Worm (Caenorhabditis elegans): ENCODE results near the gene R12B2.3.

Gene R12B2.3

ce11 chrIII:5853240-5853639 lies 47.9 kb downstream of the R12B2.3 start, which contains the start of gene ddx-23 (continued):
- TF ChIP-seq ces-1 (GFP tag; optimal IDR thresholded peaks at IDR 0.05), result no peak
- TF ChIP-seq jun-1 (tag; optimal IDR thresholded peaks at IDR 0.05), result no peak
- peak; percentile 54 for TF ChIP-seq nhr-71 (tag; optimal IDR thresholded peaks at IDR 0.05)
- TF ChIP-seq nhr-11 (tag; optimal IDR thresholded peaks at IDR 0.05), result no peak
- no peak for TF ChIP-seq lin-39 (tag; optimal IDR thresholded peaks at IDR 0.05)
- peak; percentile 61 to 84 for TF ChIP-seq lin-35 (GFP tag; optimal IDR thresholded peaks at IDR 0.05)
- TF ChIP-seq unc-86 (tag; optimal IDR thresholded peaks at IDR 0.05), result no peak
- no peak for TF ChIP-seq C34B4.2 (tag; optimal IDR thresholded peaks at IDR 0.05)
- TF ChIP-seq lin-14 (GFP tag; optimal IDR thresholded peaks at IDR 0.05), result no peak

ce11 chrIII:5855637-5856179 lies 50.3 kb downstream of the R12B2.3 start, which contains the start of the genes cct-6 and alh-9:
TSS of gene cct-6 (minus strand) at chrIII:5855687.
TSS of gene alh-9 (plus strand) at chrIII:5856018.
- TF ChIP-seq pqm-1 (tag; optimal IDR thresholded peaks at IDR 0.05) (no peak), jun-1 (tag; optimal IDR thresholded peaks at IDR 0.05) (peak; percentile 65), ztf-4 (tag; optimal IDR thresholded peaks at IDR 0.05) (peak; percentile 61), nhr-12 (tag; optimal IDR thresholded peaks at IDR 0.05) (no peak), grh-1 (GFP tag; IDR thresholded peaks at IDR 0.05) (peak; percentile 56), sup-37 (GFP tag; optimal IDR thresholded peaks at IDR 0.05) (no peak), tbx-2 (tag; optimal IDR thresholded peaks at IDR 0.05) (peak; percentile 76), swsn-7 (tag; optimal IDR thresholded peaks at IDR 0.05) (peak; percentile 75), lin-35 (GFP tag; optimal IDR thresholded peaks at IDR 0.05) (peak; percentile 98), lin-14 (GFP tag; optimal IDR thresholded peaks at IDR 0.05) (peak; percentile 79), nhr-237 (tag; optimal IDR thresholded peaks at IDR 0.05) (peak; percentile 63), F16B12.6 (tag; optimal IDR thresholded peaks at IDR 0.05) (peak; percentile 53), dpl-1 (GFP tag; optimal IDR thresholded peaks at IDR 0.05) (peak; percentile 95 to 98 (median 96)), alr-1 (tag; optimal IDR thresholded peaks at IDR 0.05; ENCODE audit: borderline replicate concordance) (no peak), ces-1 (GFP tag; optimal IDR thresholded peaks at IDR 0.05) (no peak), efl-1 (optimal IDR thresholded peaks at IDR 0.05) (peak; percentile 85 to 96), efl-1 (GFP tag; optimal IDR thresholded peaks at IDR 0.05 in 1 of 2) (peak; percentile 96 to 99), snu-23 (GFP tag; optimal IDR thresholded peaks at IDR 0.05) (peak; percentile 89), nhr-47 (tag; optimal IDR thresholded peaks at IDR 0.05) (peak; percentile 81), ceh-90 (tag; optimal IDR thresholded peaks at IDR 0.05) (peak; percentile 7), mab-9 (GFP tag; IDR thresholded peaks at IDR 0.05) (no peak), nhr-90 (tag; optimal IDR thresholded peaks at IDR 0.05; ENCODE audit: poor library complexity) (peak; percentile 65), nhr-11 (tag; optimal IDR thresholded peaks at IDR 0.05) (peak; percentile 8), nhr-71 (tag; optimal IDR thresholded peaks at IDR 0.05) (peak; percentile 87), egl-27 (tag; optimal IDR thresholded peaks at IDR 0.05) (no peak), fkh-8 (tag; optimal IDR thresholded peaks at IDR 0.05) (peak; percentile 75), nhr-19 (GFP tag; conservative IDR thresholded peaks at IDR 0.05) (peak; percentile 78), egl-13 (tag; optimal IDR thresholded peaks at IDR 0.05) (peak; percentile 42), nhr-28 (tag; optimal IDR thresholded peaks at IDR 0.05) (no peak), hlh-17 (GFP tag; optimal IDR thresholded peaks at IDR 0.05; ENCODE audit: borderline replicate concordance) (no peak), hlh-4 (tag; optimal IDR thresholded peaks at IDR 0.05) (no peak), nhr-76 (tag; optimal IDR thresholded peaks at IDR 0.05) (no peak), mep-1 (tag; optimal IDR thresholded peaks at IDR 0.05) (peak; percentile 93), lin-39 (tag; optimal IDR thresholded peaks at IDR 0.05) (peak; percentile 33), mef-2 (tag; optimal IDR thresholded peaks at IDR 0.05) (no peak), irx-1 (tag; optimal IDR thresholded peaks at IDR 0.05) (peak; percentile 30), sptf-1 (tag; optimal IDR thresholded peaks at IDR 0.05) (no peak), lin-15B (tag; optimal IDR thresholded peaks at IDR 0.05) (peak; percentile 73), pag-3 (tag; optimal IDR thresholded peaks at IDR 0.05; ENCODE audit: borderline replicate concordance, insufficient read depth) (no peak), efl-3 (GFP tag; optimal IDR thresholded peaks at IDR 0.05) (no peak), zag-1 (tag; optimal IDR thresholded peaks at IDR 0.05) (no peak), ceh-82 (tag; optimal IDR thresholded peaks at IDR 0.05) (peak; percentile 75 to 93 (median 76)), hpl-2 (GFP tag; optimal IDR thresholded peaks at IDR 0.05) (no peak), C34B4.2 (tag; optimal IDR thresholded peaks at IDR 0.05) (no peak), unc-98 (GFP tag; IDR thresholded peaks at IDR 0.05) (no peak), unc-30 (tag; optimal IDR thresholded peaks at IDR 0.05) (no peak), C16A3.4 (tag; optimal IDR thresholded peaks at IDR 0.05) (peak; percentile 88), snpc-4 (tag; optimal IDR thresholded peaks at IDR 0.05) (peak; percentile 51)
